Worm (Caenorhabditis elegans) whole organism, L4/young adult: ENCODE measurements around the gene Y45F10D.16.

Experiments used
- W03F9.2 ChIP-seq: fragments of 150-350 bp; optimal IDR thresholded peaks from 2 replicates; lab custom pipeline; 2014; ENCODE audit warnings: missing biosample characterization, missing genetic modification characterization
- dao-5 ChIP-seq: sonication (generic microtip); optimal IDR thresholded peaks from 2 replicates; lab custom pipeline; 2016; ENCODE audit warnings: missing genotype, missing genetic modification characterization, moderate library complexity, missing compliant biosample characterization
- him-1 ChIP-seq: sonication (generic microtip); optimal IDR thresholded peaks from 2 replicates; lab custom pipeline; 2016; ENCODE audit warnings: missing genotype, missing genetic modification reagents, missing genetic modification characterization, missing compliant biosample characterization

ce11 chrIV:13726630-13727029 lies 49.6 kb upstream of the Y45F10D.16 start, which contains the start of gene ent-4:
- no peak for TF ChIP-seq dao-5 (tag; lab: Kevin White, UChicago)
- no peak for TF ChIP-seq him-1 (tag; lab: Kevin White, UChicago)
- no peak for TF ChIP-seq W03F9.2 (tag; lab: Kevin White, UChicago)
